Worm (Caenorhabditis elegans) whole organism, L4 larva: ENCODE measurements around the gene srw-15.
"Not testable (repeated sequence)": the region's sequence is repeated elsewhere in the genome, so short reads cannot be mapped to it uniquely, and the experiment has no call there.

Source experiments
- F49E8.2 ChIP-seq: sonication (generic microtip); optimal IDR thresholded peaks from 2 replicates; lab custom pipeline; 2016; ENCODE audit warnings: missing compliant biosample characterization, mild to moderate bottlenecking, missing genetic modification characterization, borderline replicate concordance
- Y5F2A.4 ChIP-seq: fragments of 200-800 bp; sonication (Bioruptor generic); optimal IDR thresholded peaks from 2 replicates; lab custom pipeline; 2018; ENCODE audit warnings: mild to moderate bottlenecking, missing genetic modification characterization, missing compliant biosample characterization
- ZK337.2 ChIP-seq: fragments of 200-800 bp; sonication (Bioruptor generic); IDR thresholded peaks from 2 replicates; pipeline ENCODE4 v1.3.6; 2022; ENCODE audit warnings: missing genetic modification reagents, missing genetic modification characterization, missing compliant biosample characterization
- aha-1 ChIP-seq: fragments of 150-350 bp; peaks from one replicate; lab custom pipeline; 2014; ENCODE audit warnings: missing biosample characterization, missing genetic modification characterization
- arid-1 ChIP-seq: fragments of 200-800 bp; sonication (Bioruptor generic); conservative IDR thresholded peaks from 2 replicates; pipeline ENCODE4 v1.3.6; 2022; ENCODE audit warnings: missing genetic modification reagents, missing genetic modification characterization, missing compliant biosample characterization
- attf-4 ChIP-seq: sonication (generic microtip); optimal IDR thresholded peaks from 3 replicates; lab custom pipeline; 2017; ENCODE audit warnings: missing biosample characterization, missing genetic modification characterization
- ctbp-1 ChIP-seq: fragments of 200-800 bp; sonication (Bioruptor generic); IDR thresholded peaks from 2 replicates; pipeline ENCODE4 v1.3.6; 2022; ENCODE audit warnings: missing genetic modification reagents, missing genetic modification characterization, missing compliant biosample characterization
- daf-8 ChIP-seq: fragments of 200-800 bp; sonication (Bioruptor generic); IDR thresholded peaks from 2 replicates; pipeline ENCODE4 v1.3.6; 2022; ENCODE audit warnings: missing genetic modification characterization, missing compliant biosample characterization
- dmd-6 ChIP-seq: fragments of 200-800 bp; sonication (Bioruptor generic); IDR thresholded peaks from 2 replicates; pipeline ENCODE4 v1.3.6; 2022; ENCODE audit warnings: missing genetic modification reagents, missing genetic modification characterization, missing compliant biosample characterization
- dmd-8 ChIP-seq: fragments of 200-800 bp; sonication (Bioruptor generic); IDR thresholded peaks from 2 replicates; pipeline ENCODE4 v1.3.6; 2022; ENCODE audit warnings: missing genetic modification characterization, missing compliant biosample characterization
- egl-27 ChIP-seq: sonication (generic microtip); optimal IDR thresholded peaks from 3 replicates; lab custom pipeline; 2017; ENCODE audit warnings: missing biosample characterization, missing genetic modification reagents, missing genetic modification characterization
- egl-43 ChIP-seq: fragments of 200-800 bp; sonication (Bioruptor generic); IDR thresholded peaks from 2 replicates; pipeline ENCODE4 v1.3.6; 2022; ENCODE audit warnings: missing genetic modification reagents, missing genetic modification characterization, missing compliant biosample characterization
- fos-1 ChIP-seq: fragments of 150-350 bp; optimal IDR thresholded peaks from 2 replicates; lab custom pipeline; 2014; ENCODE audit warnings: missing biosample characterization, missing genetic modification characterization
- hif-1 ChIP-seq, 2 experiments: sonication (generic microtip); optimal IDR thresholded peaks; 2 replicates each; lab custom pipeline; 2016 to 2017; ENCODE audit warnings: missing compliant biosample characterization in 2 of 2, missing genetic modification characterization in 2 of 2, missing genetic modification reagents in 2 of 2, missing genotype in 2 of 2, mild to moderate bottlenecking in 1 of 2
- hmg-1.1 ChIP-seq: fragments of 200-800 bp; sonication (Bioruptor generic); IDR thresholded peaks from 2 replicates; pipeline ENCODE4 v1.3.6; 2022; ENCODE audit warnings: missing genetic modification reagents, missing genetic modification characterization, missing compliant biosample characterization
- lim-7 ChIP-seq: fragments of 200-800 bp; sonication (Bioruptor generic); IDR thresholded peaks from 2 replicates; pipeline ENCODE4 v1.3.6; 2022; ENCODE audit warnings: missing genetic modification characterization, missing compliant biosample characterization
- lin-39 ChIP-seq: fragments of 150-350 bp; optimal IDR thresholded peaks from 2 replicates; lab custom pipeline; 2014; ENCODE audit warnings: missing biosample characterization, missing genetic modification reagents, missing genetic modification characterization
- madf-5 ChIP-seq, 2 experiments: fragments of 200-800 bp; sonication (Bioruptor generic); IDR thresholded peaks; 2 replicates each; pipeline ENCODE4 v1.3.6; 2022; ENCODE audit warnings: missing compliant biosample characterization in 2 of 2, missing genetic modification characterization in 2 of 2
- mdt-29 ChIP-seq: fragments of 200-800 bp; sonication (Bioruptor generic); IDR thresholded peaks from 2 replicates; pipeline ENCODE4 v1.3.6; 2022; ENCODE audit warnings: missing genetic modification reagents, missing genetic modification characterization, missing compliant biosample characterization
- mes-2 ChIP-seq: sonication (generic microtip); optimal IDR thresholded peaks from 2 replicates; lab custom pipeline; 2016; ENCODE audit warnings: missing genotype, mild to moderate bottlenecking, missing genetic modification characterization, missing compliant biosample characterization; ENCODE audit not compliant: poor library complexity, severe bottlenecking
- nhr-10 ChIP-seq: fragments of 150-350 bp; optimal IDR thresholded peaks from 2 replicates; lab custom pipeline; 2014; ENCODE audit warnings: missing biosample characterization, missing genetic modification characterization
- nhr-237 ChIP-seq: sonication (generic microtip); optimal IDR thresholded peaks from 2 replicates; lab custom pipeline; 2017; ENCODE audit warnings: missing biosample characterization, missing genetic modification characterization
- nhr-41 ChIP-seq: fragments of 200-800 bp; sonication (Bioruptor generic); IDR thresholded peaks from 2 replicates; pipeline ENCODE4 v1.3.6; 2022; ENCODE audit warnings: missing genetic modification reagents, missing genetic modification characterization, missing compliant biosample characterization
- nhr-42 ChIP-seq: fragments of 200-800 bp; sonication (Bioruptor generic); IDR thresholded peaks from 2 replicates; pipeline ENCODE4 v1.3.6; 2022; ENCODE audit warnings: missing genetic modification characterization, missing compliant biosample characterization
- nhr-48 ChIP-seq: sonication (generic microtip); optimal IDR thresholded peaks from 2 replicates; lab custom pipeline; 2016; ENCODE audit warnings: mild to moderate bottlenecking, missing genetic modification characterization, missing compliant biosample characterization
- nhr-6 ChIP-seq: fragments of 150-350 bp; optimal IDR thresholded peaks from 2 replicates; lab custom pipeline; 2014; ENCODE audit warnings: missing biosample characterization, missing genetic modification characterization
- nhr-76 ChIP-seq: fragments of 150-350 bp; optimal IDR thresholded peaks from 2 replicates; lab custom pipeline; 2014; ENCODE audit warnings: missing biosample characterization, missing genetic modification characterization
- nhr-77 ChIP-seq: fragments of 150-350 bp; optimal IDR thresholded peaks from 2 replicates; lab custom pipeline; 2014; ENCODE audit warnings: missing biosample characterization, missing genetic modification characterization
- pha-4 ChIP-seq, 2 experiments: fragments of 150-350 bp in 1 of 2; fragments of 200-800 bp in 1 of 2; sonication (Bioruptor generic) in 1 of 2; IDR thresholded peaks in 1 of 2; optimal IDR thresholded peaks in 1 of 2; 2 replicates each; pipeline versions ENCODE4 v1.3.6 to Lab custom; 2014 to 2022; ENCODE audit warnings: missing genetic modification characterization in 2 of 2, missing genetic modification reagents in 2 of 2, missing biosample characterization in 1 of 2, missing compliant biosample characterization in 1 of 2
- pqm-1 ChIP-seq: sonication (generic microtip); optimal IDR thresholded peaks from 2 replicates; lab custom pipeline; 2017; ENCODE audit warnings: missing biosample characterization, missing genetic modification characterization
- sdz-12 ChIP-seq: fragments of 200-800 bp; sonication (Bioruptor generic); optimal IDR thresholded peaks from 2 replicates; lab custom pipeline; 2018; ENCODE audit warnings: mild to moderate bottlenecking, missing genetic modification characterization, missing compliant biosample characterization
- tag-97 ChIP-seq: fragments of 200-800 bp; sonication (Bioruptor generic); IDR thresholded peaks from 2 replicates; pipeline ENCODE4 v1.3.6; 2022; ENCODE audit warnings: missing genetic modification characterization, missing compliant biosample characterization
- tra-1 ChIP-seq: fragments of 200-800 bp; sonication (Bioruptor generic); IDR thresholded peaks from 2 replicates; pipeline ENCODE4 v1.3.6; 2022; ENCODE audit warnings: missing genetic modification reagents, missing genetic modification characterization, missing compliant biosample characterization
- unc-130 ChIP-seq: sonication (generic microtip); optimal IDR thresholded peaks from 2 replicates; lab custom pipeline; 2016; ENCODE audit warnings: missing genetic modification reagents, missing genetic modification characterization, missing compliant biosample characterization
- unc-62 ChIP-seq, 3 experiments: fragments of 150-350 bp in 1 of 3; sonication (generic microtip); optimal IDR thresholded peaks in 2 of 3; peaks in 1 of 3; 1 replicate in 1 of 3; 2 replicates in 2 of 3; lab custom pipeline; 2014 to 2017; ENCODE audit warnings: missing biosample characterization in 3 of 3, missing genetic modification characterization in 3 of 3, missing genetic modification reagents in 3 of 3, missing genotype in 1 of 3
- vab-7 ChIP-seq: fragments of 200-800 bp; sonication (Bioruptor generic); IDR thresholded peaks from 2 replicates; pipeline ENCODE4 v1.3.6; 2022; ENCODE audit warnings: missing genetic modification reagents, missing genetic modification characterization, missing compliant biosample characterization
- zfp-3 ChIP-seq: fragments of 200-800 bp; sonication (Bioruptor generic); conservative IDR thresholded peaks from 2 replicates; pipeline ENCODE4 v1.3.6; 2022; ENCODE audit warnings: missing genetic modification reagents, missing genetic modification characterization, missing compliant biosample characterization
- zip-2 ChIP-seq: fragments of 150-350 bp; optimal IDR thresholded peaks from 2 replicates; lab custom pipeline; 2014; ENCODE audit warnings: missing biosample characterization, missing genetic modification characterization
- ztf-7 ChIP-seq: fragments of 150-350 bp; optimal IDR thresholded peaks from 2 replicates; lab custom pipeline; 2014; ENCODE audit warnings: missing biosample characterization, missing genetic modification characterization

Gene srw-15

ce11 chrV:15197955-15198354 lies 32.4 kb upstream of the srw-15 start, which contains the start of gene srw-1:
Gene srw-1 (plus strand): TSS chrV:15198255.
- no peak for TF ChIP-seq egl-27 (tag; lab: Kevin White, UChicago)
- TF ChIP-seq zfp-3 (GFP tag; lab: Robert Waterston, UW) = no peak
- no peak for TF ChIP-seq mes-2
- no peak for TF ChIP-seq nhr-10
- TF ChIP-seq nhr-76 (tag; lab: Kevin White, UChicago) = no peak
- TF ChIP-seq nhr-42 = no peak
- no peak for TF ChIP-seq mdt-29 (GFP tag; lab: Robert Waterston, UW)
- no peak for TF ChIP-seq nhr-48

- TF ChIP-seq zip-2 (tag; lab: Kevin White, UChicago) (no peak), tag-97 (no peak), ztf-7 (tag; lab: Kevin White, UChicago) (no peak), vab-7 (GFP tag; lab: Robert Waterston, UW) (no peak), F49E8.2 (tag; lab: Kevin White, UChicago) (no peak), Y5F2A.4 (GFP tag; lab: Kevin White, UChicago) (no peak), nhr-41 (GFP tag; lab: Robert Waterston, UW) (no peak), lim-7 (GFP tag; lab: Robert Waterston, UW) (no peak), nhr-237 (no peak), hif-1 (tag; optimal IDR thresholded peaks at IDR 0.05; lab: Kevin White, UChicago) (no peak), nhr-6 (tag; lab: Kevin White, UChicago) (no peak), nhr-10 (no peak), dmd-6 (GFP tag; lab: Robert Waterston, UW) (no peak), ZK337.2 (no peak), pha-4 (GFP tag; IDR thresholded peaks at IDR 0.05; lab: Robert Waterston, UW) (no peak), pha-4 (tag; optimal IDR thresholded peaks at IDR 0.05; lab: Kevin White, UChicago) (no peak)
Observed at ce11 chrV:15199768-15200167, 30.6 kb upstream of the srw-15 start, which contains the start of gene Y75B12B.10. Gene Y75B12B.10 (plus strand): TSS chrV:15200068.

ce11 chrV:15207681-15208080 lies 22.7 kb upstream of the srw-15 start, which contains the start of gene C41G6.12:
Gene C41G6.12 (minus strand): TSS chrV:15207781.
- TF ChIP-seq daf-8 (GFP tag; lab: Robert Waterston, UW); egl-43; nhr-41 (GFP tag; lab: Robert Waterston, UW): not testable (repeated sequence)

- not testable (repeated sequence) for TF ChIP-seq lin-39 (tag; lab: Kevin White, UChicago); pha-4 (GFP tag; IDR thresholded peaks at IDR 0.05; lab: Robert Waterston, UW); pha-4 (tag; optimal IDR thresholded peaks at IDR 0.05; lab: Kevin White, UChicago); nhr-6 (tag; lab: Kevin White, UChicago)
Observed at ce11 chrV:15211869-15212268, 18.5 kb upstream of the srw-15 start, which contains the start of gene sri-24. Gene sri-24 (plus strand): TSS chrV:15212169.

- not testable (repeated sequence) for TF ChIP-seq madf-5 (GFP tag; IDR thresholded peaks at IDR 0.05; lab: Robert Waterston, UW); tra-1 (GFP tag; lab: Robert Waterston, UW); arid-1 (GFP tag; lab: Robert Waterston, UW)
- TF ChIP-seq, all 104 proteins: peak for 0; not testable (repeated sequence) for 104
Observed at ce11 chrV:15215175-15215574, 15.2 kb upstream of the srw-15 start, which contains the start of gene sri-26. Gene sri-26 (plus strand): TSS chrV:15215475.

- TF ChIP-seq pqm-1 (tag; lab: Kevin White, UChicago) = no peak
- TF ChIP-seq mdt-29 (GFP tag; lab: Robert Waterston, UW) = no peak
- TF ChIP-seq ctbp-1 (GFP tag; lab: Robert Waterston, UW) = no peak
- no peak for TF ChIP-seq dmd-6 (GFP tag; lab: Robert Waterston, UW)
- no peak for TF ChIP-seq nhr-77 (tag; lab: Kevin White, UChicago)
- TF ChIP-seq dmd-8 (GFP tag; lab: Robert Waterston, UW) = no peak
- no peak for TF ChIP-seq sdz-12 (GFP tag; lab: Kevin White, UChicago)
- no peak for TF ChIP-seq hmg-1.1 (GFP tag; lab: Robert Waterston, UW)
- TF ChIP-seq lin-39 (tag; lab: Kevin White, UChicago) = no peak
- TF ChIP-seq attf-4 (tag; lab: Kevin White, UChicago) = no peak
- TF ChIP-seq unc-130 (GFP tag; lab: Kevin White, UChicago) = no peak
- no peak for TF ChIP-seq Y5F2A.4 (GFP tag; lab: Kevin White, UChicago)
- TF ChIP-seq unc-62 (GFP tag; optimal IDR thresholded peaks at IDR 0.05 in 1 of 2; lab: Kevin White, UChicago) = no peak
- TF ChIP-seq unc-62 (tag; optimal IDR thresholded peaks at IDR 0.05; lab: Kevin White, UChicago) = no peak
- no peak for TF ChIP-seq egl-27 (tag; lab: Kevin White, UChicago)
- TF ChIP-seq aha-1 (tag; lab: Kevin White, UChicago) = no peak
- no peak for TF ChIP-seq fos-1 (tag; lab: Kevin White, UChicago)
Observed at ce11 chrV:15216705-15217104, 13.6 kb upstream of the srw-15 start, which contains the start of gene sri-25. Gene sri-25 (plus strand): TSS chrV:15217005.
